Worm (Caenorhabditis elegans) whole organism, L1 larva: ENCODE data around the gene dyla-1.
A peak's percentile ranks its signal among the peaks of the same experiment; 100 is the strongest.

ENCODE experiments used
- C04F5.9 ChIP-seq: sonication (generic microtip); optimal IDR thresholded peaks from 2 replicates; lab custom pipeline; 2016; ENCODE audit warnings: missing genetic modification characterization, missing compliant biosample characterization
- C16A3.4 ChIP-seq: fragments of 150-350 bp; optimal IDR thresholded peaks from 2 replicates; lab custom pipeline; 2014; ENCODE audit warnings: missing biosample characterization, missing genetic modification characterization
- C34B4.2 ChIP-seq: sonication (generic microtip); optimal IDR thresholded peaks from 2 replicates; lab custom pipeline; 2017; ENCODE audit warnings: mild to moderate bottlenecking, missing genetic modification characterization, missing compliant biosample characterization
- aha-1 ChIP-seq: fragments of 150-350 bp; optimal IDR thresholded peaks from 2 replicates; lab custom pipeline; 2014; ENCODE audit warnings: missing biosample characterization, missing genetic modification characterization
- alr-1 ChIP-seq: fragments of 200-800 bp; sonication (Bioruptor generic); optimal IDR thresholded peaks from 2 replicates; lab custom pipeline; 2018; ENCODE audit warnings: borderline replicate concordance, mild to moderate bottlenecking, missing genetic modification characterization, missing compliant biosample characterization
- aly-2 ChIP-seq: fragments of 150-350 bp; optimal IDR thresholded peaks from 2 replicates; lab custom pipeline; 2014; ENCODE audit warnings: missing biosample characterization, missing genetic modification characterization
- blmp-1 ChIP-seq: fragments of 150-350 bp; optimal IDR thresholded peaks from 2 replicates; lab custom pipeline; 2014; ENCODE audit warnings: missing biosample characterization, missing genetic modification characterization
- ceh-88 ChIP-seq: fragments of 200-800 bp; sonication (Bioruptor generic); IDR thresholded peaks from 2 replicates; pipeline ENCODE4 v1.3.6; 2022; ENCODE audit warnings: missing genetic modification characterization, missing compliant biosample characterization
- dsc-1 ChIP-seq: sonication (generic microtip); optimal IDR thresholded peaks from 2 replicates; lab custom pipeline; 2016; ENCODE audit warnings: mild to moderate bottlenecking, missing genetic modification characterization, missing compliant biosample characterization
- efl-1 ChIP-seq, 4 experiments: fragments of 150-350 bp; optimal IDR thresholded peaks in 3 of 4; peaks in 1 of 4; 1 replicate in 1 of 4; 2 replicates in 3 of 4; lab custom pipeline; 2014; ENCODE audit warnings: missing biosample characterization in 2 of 4, missing genetic modification characterization in 2 of 4, missing genetic modification reagents in 2 of 4
- elt-2 ChIP-seq: sonication (generic microtip); optimal IDR thresholded peaks from 2 replicates; lab custom pipeline; 2016; ENCODE audit warnings: missing genetic modification characterization, mild to moderate bottlenecking, inconsistent platforms, missing compliant biosample characterization, missing genetic modification reagents
- ets-5 ChIP-seq: fragments of 200-800 bp; sonication (Bioruptor generic); IDR thresholded peaks from 2 replicates; pipeline ENCODE4 v1.3.6; 2022; ENCODE audit warnings: missing genetic modification characterization, missing compliant biosample characterization
- fkh-10 ChIP-seq: sonication (generic microtip); optimal IDR thresholded peaks from 2 replicates; lab custom pipeline; 2017; ENCODE audit warnings: missing biosample characterization, missing genetic modification reagents, missing genetic modification characterization
- fkh-4 ChIP-seq: sonication (generic microtip); optimal IDR thresholded peaks from 2 replicates; lab custom pipeline; 2016; ENCODE audit warnings: missing compliant biosample characterization, missing genetic modification characterization, borderline replicate concordance
- fos-1 ChIP-seq: fragments of 150-350 bp; optimal IDR thresholded peaks from 2 replicates; lab custom pipeline; 2014; ENCODE audit warnings: missing biosample characterization, missing genetic modification characterization
- grh-1 ChIP-seq: fragments of 200-800 bp; sonication (Bioruptor generic); IDR thresholded peaks from 2 replicates; pipeline ENCODE4 v1.3.6; 2022; ENCODE audit warnings: missing genetic modification reagents, missing genetic modification characterization, missing compliant biosample characterization
- hlh-4 ChIP-seq: sonication (generic microtip); optimal IDR thresholded peaks from 2 replicates; lab custom pipeline; 2016; ENCODE audit warnings: mild to moderate bottlenecking, missing genetic modification characterization, missing compliant biosample characterization
- isw-1 ChIP-seq: fragments of 200-800 bp; sonication (Bioruptor generic); IDR thresholded peaks from 2 replicates; pipeline ENCODE4 v1.3.6; 2022; ENCODE audit warnings: missing genetic modification characterization, missing compliant biosample characterization
- jun-1 ChIP-seq: fragments of 150-350 bp; optimal IDR thresholded peaks from 2 replicates; lab custom pipeline; 2014; ENCODE audit warnings: missing biosample characterization, missing genetic modification reagents, missing genetic modification characterization
- lin-13 ChIP-seq: fragments of 150-350 bp; optimal IDR thresholded peaks from 2 replicates; lab custom pipeline; 2014; ENCODE audit warnings: missing biosample characterization, missing genetic modification reagents, missing genetic modification characterization
- lin-14 ChIP-seq: fragments of 200-800 bp; sonication (Bioruptor generic); optimal IDR thresholded peaks from 2 replicates; lab custom pipeline; 2018; ENCODE audit warnings: mild to moderate bottlenecking, missing genetic modification characterization, moderate library complexity, missing compliant biosample characterization
- lin-15B ChIP-seq: fragments of 150-350 bp; sonication (generic microtip); optimal IDR thresholded peaks from 3 replicates; lab custom pipeline; 2014; ENCODE audit warnings: missing biosample characterization, missing genetic modification characterization
- lsy-2 ChIP-seq, 2 experiments: fragments of 150-350 bp; optimal IDR thresholded peaks; 2 replicates each; lab custom pipeline; 2014; ENCODE audit warnings: missing biosample characterization in 2 of 2, missing genetic modification characterization in 2 of 2
- mdl-1 ChIP-seq, 2 experiments: fragments of 150-350 bp; optimal IDR thresholded peaks; 2 replicates each; lab custom pipeline; 2014 to 2017; ENCODE audit warnings: missing biosample characterization in 2 of 2, missing genetic modification characterization in 2 of 2, inconsistent platforms in 1 of 2
- mef-2 ChIP-seq: fragments of 150-350 bp; optimal IDR thresholded peaks from 2 replicates; lab custom pipeline; 2014; ENCODE audit warnings: missing biosample characterization, missing genetic modification characterization
- nhr-12 ChIP-seq: sonication (generic microtip); optimal IDR thresholded peaks from 2 replicates; lab custom pipeline; 2017; ENCODE audit warnings: missing biosample characterization, missing genetic modification characterization
- nhr-19 ChIP-seq: fragments of 200-800 bp; sonication (Bioruptor generic); conservative IDR thresholded peaks from 2 replicates; pipeline ENCODE4 v1.3.6; 2022; ENCODE audit warnings: missing genetic modification characterization, missing compliant biosample characterization
- nhr-237 ChIP-seq: fragments of 150-350 bp; optimal IDR thresholded peaks from 2 replicates; lab custom pipeline; 2014; ENCODE audit warnings: missing biosample characterization, missing genetic modification characterization
- nhr-28 ChIP-seq: fragments of 150-350 bp; optimal IDR thresholded peaks from 2 replicates; lab custom pipeline; 2014; ENCODE audit warnings: missing biosample characterization, missing genetic modification characterization
- nhr-71 ChIP-seq: sonication (generic microtip); optimal IDR thresholded peaks from 2 replicates; lab custom pipeline; 2016; ENCODE audit warnings: mild to moderate bottlenecking, missing genetic modification characterization, moderate library complexity, missing compliant biosample characterization
- nhr-85 ChIP-seq: sonication (generic microtip); peaks from one replicate; lab custom pipeline; 2016; ENCODE audit warnings: missing genetic modification characterization, inconsistent platforms, missing compliant biosample characterization
- nhr-90 ChIP-seq: sonication (generic microtip); optimal IDR thresholded peaks from 2 replicates; lab custom pipeline; 2016; ENCODE audit warnings: mild to moderate bottlenecking, missing genetic modification characterization, missing compliant biosample characterization; ENCODE audit not compliant: poor library complexity
- pag-3 ChIP-seq: sonication (generic microtip); optimal IDR thresholded peaks from 2 replicates; lab custom pipeline; 2017; ENCODE audit warnings: missing genetic modification characterization, mild to moderate bottlenecking, missing compliant biosample characterization, antibody characterized with exemption, borderline replicate concordance; ENCODE audit not compliant: insufficient read depth
- rnt-1 ChIP-seq: sonication (generic microtip); optimal IDR thresholded peaks from 2 replicates; lab custom pipeline; 2016; ENCODE audit warnings: mild to moderate bottlenecking, missing genetic modification characterization, moderate library complexity, missing compliant biosample characterization
- skn-1 ChIP-seq: fragments of 150-350 bp; optimal IDR thresholded peaks from 2 replicates; lab custom pipeline; 2014; ENCODE audit warnings: missing biosample characterization, missing genetic modification characterization
- snu-23 ChIP-seq: sonication (generic microtip); optimal IDR thresholded peaks from 2 replicates; lab custom pipeline; 2016; ENCODE audit warnings: missing genetic modification characterization, missing compliant biosample characterization
- sox-4 ChIP-seq: sonication (generic microtip); optimal IDR thresholded peaks from 2 replicates; lab custom pipeline; 2016; ENCODE audit warnings: missing genetic modification characterization, missing compliant biosample characterization
- swsn-7 ChIP-seq: sonication (generic microtip); optimal IDR thresholded peaks from 2 replicates; lab custom pipeline; 2016; ENCODE audit warnings: missing genetic modification characterization, missing compliant biosample characterization
- tbx-2 ChIP-seq: sonication (generic microtip); optimal IDR thresholded peaks from 2 replicates; lab custom pipeline; 2016; ENCODE audit warnings: missing genetic modification characterization, missing compliant biosample characterization
- unc-130 ChIP-seq: fragments of 150-350 bp; optimal IDR thresholded peaks from 2 replicates; lab custom pipeline; 2017; ENCODE audit warnings: missing biosample characterization, missing genetic modification characterization, inconsistent platforms
- xbp-1 ChIP-seq: sonication (generic microtip); optimal IDR thresholded peaks from 2 replicates; lab custom pipeline; 2016; ENCODE audit warnings: missing genetic modification characterization, missing compliant biosample characterization
- ztf-11 ChIP-seq, 2 experiments: sonication (generic microtip); optimal IDR thresholded peaks; 2 replicates each; lab custom pipeline; 2016 to 2017; ENCODE audit warnings: missing genetic modification characterization in 2 of 2, missing biosample characterization in 1 of 2, missing compliant biosample characterization in 1 of 2
- ztf-4 ChIP-seq: fragments of 150-350 bp; optimal IDR thresholded peaks from 2 replicates; lab custom pipeline; 2014; ENCODE audit warnings: missing biosample characterization, missing genetic modification characterization

dyla-1 gene

DNA sequence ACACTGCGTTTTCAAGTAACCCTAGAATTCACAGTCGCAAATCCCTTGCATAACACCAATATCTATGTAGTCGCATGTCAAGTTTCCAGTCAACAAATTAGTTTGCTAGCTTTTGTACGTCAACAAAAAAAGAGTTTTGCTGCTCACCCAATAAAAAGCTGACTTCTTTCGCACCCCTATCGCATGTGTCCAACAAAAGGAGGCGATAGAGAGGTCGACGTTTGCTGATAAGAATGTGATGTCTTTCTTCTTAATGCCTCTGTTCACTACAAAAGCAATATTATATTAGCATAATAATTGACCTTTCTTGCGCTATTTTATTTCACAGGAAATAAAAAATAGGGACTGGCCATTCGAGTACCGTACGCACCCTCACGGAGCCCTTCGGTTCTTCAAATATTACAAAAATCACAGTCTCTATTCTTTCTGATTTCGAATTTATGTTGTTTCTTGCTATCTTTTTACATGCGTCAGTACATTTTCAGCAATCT, 19.2 kb downstream of the dyla-1 start, which contains the start of gene T20F7.3:
T20F7.3 (plus strand) TSS at position 441 of the 491 bp plus-strand sequence.
- TF ChIP-seq elt-2 (tag; lab: Kevin White, UChicago) (peak; percentile 33), mef-2 (tag; lab: Kevin White, UChicago) (no peak)

DNA sequence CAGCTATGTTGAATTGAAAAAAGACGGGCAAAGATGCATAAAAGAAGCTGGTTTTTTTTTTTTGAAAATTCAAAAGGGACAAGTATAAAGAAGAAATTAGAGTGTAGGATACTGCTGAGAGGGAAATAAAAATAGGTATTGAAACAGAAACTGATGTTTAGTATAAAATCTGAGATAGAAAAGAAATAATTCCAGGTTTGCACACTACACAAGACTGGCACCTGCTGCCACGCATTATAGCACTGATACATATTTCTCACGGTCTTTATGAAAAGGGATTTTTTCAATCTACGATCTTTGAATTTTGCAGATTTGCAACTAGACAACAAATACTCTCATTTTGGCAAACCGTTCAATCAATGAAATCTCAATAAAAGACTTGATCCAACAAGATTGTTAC, 22.5 kb downstream of the dyla-1 start:
- TF ChIP-seq fos-1 (tag; lab: Kevin White, UChicago): no peak
- TF ChIP-seq hlh-4 (tag; lab: Kevin White, UChicago): no peak
- no peak for TF ChIP-seq lsy-2 (tag; optimal IDR thresholded peaks at IDR 0.05; lab: Kevin White, UChicago)
- no peak for TF ChIP-seq rnt-1 (tag; lab: Kevin White, UChicago)
- TF ChIP-seq fkh-4 (tag; lab: Kevin White, UChicago): no peak
- TF ChIP-seq lin-15B: no peak
- no peak for TF ChIP-seq aly-2 (tag; lab: Kevin White, UChicago)
- no peak for TF ChIP-seq swsn-7
- no peak for TF ChIP-seq nhr-12 (tag; lab: Kevin White, UChicago)
- TF ChIP-seq, all 84 proteins: peak for 0

- TF ChIP-seq lin-13: no peak
- peak; percentile 0 for TF ChIP-seq elt-2 (tag; lab: Kevin White, UChicago)
- TF ChIP-seq isw-1 (GFP tag; lab: Robert Waterston, UW): no peak
- no peak for TF ChIP-seq jun-1 (tag; lab: Kevin White, UChicago)
- no peak for TF ChIP-seq nhr-71
- no peak for TF ChIP-seq snu-23 (GFP tag; lab: Kevin White, UChicago)
- TF ChIP-seq nhr-28 (tag; lab: Kevin White, UChicago): no peak
- TF ChIP-seq C34B4.2 (tag; lab: Kevin White, UChicago): no peak
Measured at ce11 chrX:16865016-16865415, 24.2 kb downstream of the dyla-1 start.

ce11 chrX:16865675-16866074, 24.8 kb downstream of the dyla-1 start:
- TF ChIP-seq nhr-71 (no peak), alr-1 (tag; lab: Kevin White, UChicago) (no peak), C16A3.4 (tag; lab: Kevin White, UChicago) (no peak), aly-2 (tag; lab: Kevin White, UChicago) (no peak), fos-1 (tag; lab: Kevin White, UChicago) (no peak), nhr-237 (tag; lab: Kevin White, UChicago) (no peak), ztf-4 (tag; lab: Kevin White, UChicago) (no peak)
- TF ChIP-seq, all 84 proteins: peak for 0

DNA sequence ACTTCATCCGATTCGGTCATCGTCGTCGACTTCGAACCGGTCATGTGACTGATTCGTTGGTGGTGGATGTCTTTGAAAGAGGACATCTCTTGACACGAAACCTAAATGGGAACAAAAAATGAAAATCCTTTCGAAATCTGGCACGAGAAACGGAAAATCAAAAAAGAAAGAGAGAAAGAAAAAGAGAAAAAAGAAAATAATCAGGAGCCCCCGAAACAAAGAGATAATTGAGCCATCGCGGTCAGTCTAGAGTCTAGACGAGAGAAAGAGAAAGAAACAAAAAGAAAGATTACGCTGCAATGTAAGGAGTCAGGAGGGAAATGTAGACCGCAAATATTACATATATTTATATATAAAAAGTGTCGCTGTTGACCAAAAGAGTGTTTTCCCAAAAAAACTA, 28.1 kb downstream of the dyla-1 start, which contains the start of gene aakg-2:
aakg-2 (minus strand) TSS at position 101 of the 400 bp plus-strand sequence.
- peak; percentile 37 for TF ChIP-seq lin-14
- no peak for TF ChIP-seq ets-5 (GFP tag; lab: Robert Waterston, UW)
- TF ChIP-seq aha-1 (tag; lab: Kevin White, UChicago): no peak
- TF ChIP-seq skn-1 (tag; lab: Kevin White, UChicago): no peak
- no peak for TF ChIP-seq efl-1 (optimal IDR thresholded peaks at IDR 0.05; lab: Kevin White, UChicago)
- TF ChIP-seq efl-1 (GFP tag; optimal IDR thresholded peaks at IDR 0.05 in 1 of 2; lab: Kevin White, UChicago): peak in 1 of 2 experiments; percentile 84
- TF ChIP-seq ztf-11 (tag; optimal IDR thresholded peaks at IDR 0.05; lab: Kevin White, UChicago): no peak
- TF ChIP-seq nhr-237 (tag; lab: Kevin White, UChicago): no peak
- TF ChIP-seq mdl-1 (tag; optimal IDR thresholded peaks at IDR 0.05; lab: Kevin White, UChicago): no peak
- TF ChIP-seq, all 84 proteins: peak for 2

- TF ChIP-seq aly-2 (tag; lab: Kevin White, UChicago): no peak
- TF ChIP-seq dsc-1: no peak
- TF ChIP-seq xbp-1: no peak
- TF ChIP-seq sox-4 (tag; lab: Kevin White, UChicago): no peak
- TF ChIP-seq fkh-10 (GFP tag; lab: Kevin White, UChicago): no peak
- peak; percentile 31 for TF ChIP-seq nhr-90 (tag; lab: Kevin White, UChicago)
- peak; percentile 95 for TF ChIP-seq blmp-1 (tag; lab: Kevin White, UChicago)
- TF ChIP-seq nhr-85 (tag; lab: Kevin White, UChicago): peak; percentile 89
- peak; percentile 48 for TF ChIP-seq tbx-2 (tag; lab: Kevin White, UChicago)
- no peak for TF ChIP-seq swsn-7
- no peak for TF ChIP-seq lin-13
- no peak for TF ChIP-seq C04F5.9 (tag; lab: Kevin White, UChicago)
- TF ChIP-seq ceh-88 (GFP tag; lab: Robert Waterston, UW): no peak
- TF ChIP-seq nhr-19 (GFP tag; lab: Robert Waterston, UW): no peak
- TF ChIP-seq pag-3: no peak
- TF ChIP-seq unc-130 (tag; lab: Kevin White, UChicago): no peak
- no peak for TF ChIP-seq grh-1
Measured at ce11 chrX:16871355-16871754, 30.5 kb downstream of the dyla-1 start.
